Fruit fly (Drosophila melanogaster) S2 (cell line): Measurements from ENCODE around the gene NT1.

Experiments
- CG8478 ChIP-seq: fragments of >200 bp; optimal IDR thresholded peaks from 2 replicates; lab custom pipeline; 2018
- CTCF ChIP-seq, 2 experiments: fragments of >200 bp; optimal IDR thresholded peaks; 2 replicates each; lab custom pipeline; 2018

NT1 gene

DNA sequence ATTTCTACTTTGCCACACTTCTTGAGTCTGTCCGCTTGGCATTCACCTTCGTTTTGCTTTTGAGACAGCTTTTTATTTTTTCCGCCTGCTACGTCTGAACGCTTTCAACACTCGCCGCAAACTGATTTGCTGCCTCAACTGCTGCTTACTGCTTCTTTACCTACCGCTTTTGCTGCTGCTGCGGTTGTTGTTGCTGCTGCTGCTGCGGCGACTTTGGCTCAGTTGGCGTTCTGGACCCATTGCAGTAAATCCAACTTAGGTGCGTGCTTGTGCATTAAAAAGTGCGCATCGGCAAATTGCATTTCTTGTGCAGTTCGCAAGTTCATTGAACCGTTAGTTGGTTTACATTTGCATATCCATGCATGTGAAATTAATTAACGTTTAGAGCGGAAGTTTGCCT is at the start of gene NT1:
TSS of gene NT1 (minus strand) at position 127 of the 400 bp plus-strand sequence.
- TF ChIP-seq CG8478 (lab: Kevin White, UChicago) (no peak), CTCF (optimal IDR thresholded peaks at IDR 0.05; lab: Kevin White, UChicago) (no peak)

DNA sequence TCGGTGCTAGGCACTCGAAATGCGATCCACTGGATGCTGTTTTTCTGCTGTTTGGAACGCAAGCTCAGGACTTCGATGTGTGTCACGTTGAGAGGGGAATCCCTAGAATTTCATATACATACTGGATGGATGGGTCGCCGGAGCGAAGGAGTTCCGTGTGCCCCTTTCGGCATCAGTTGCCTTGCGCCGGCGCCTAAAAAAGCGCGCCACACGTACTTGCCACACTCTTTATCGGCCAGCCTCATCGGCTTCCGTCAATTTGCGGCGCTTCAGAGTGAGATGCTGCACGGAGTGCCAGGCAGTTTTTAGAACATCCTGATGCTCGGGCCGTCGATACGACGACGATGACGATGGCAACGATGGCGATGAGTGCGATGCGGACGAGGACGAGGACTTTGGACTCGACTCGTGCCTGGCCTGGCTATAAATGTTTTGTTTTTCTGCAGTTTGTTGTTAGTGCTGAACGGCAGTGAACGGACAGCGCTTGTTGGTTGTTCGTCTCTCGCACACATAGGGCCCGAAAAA is 48.7 kb upstream of the NT1 start:
- TF ChIP-seq CTCF (optimal IDR thresholded peaks at IDR 0.05; lab: Kevin White, UChicago) = no peak
- no peak for TF ChIP-seq CG8478 (lab: Kevin White, UChicago)

DNA sequence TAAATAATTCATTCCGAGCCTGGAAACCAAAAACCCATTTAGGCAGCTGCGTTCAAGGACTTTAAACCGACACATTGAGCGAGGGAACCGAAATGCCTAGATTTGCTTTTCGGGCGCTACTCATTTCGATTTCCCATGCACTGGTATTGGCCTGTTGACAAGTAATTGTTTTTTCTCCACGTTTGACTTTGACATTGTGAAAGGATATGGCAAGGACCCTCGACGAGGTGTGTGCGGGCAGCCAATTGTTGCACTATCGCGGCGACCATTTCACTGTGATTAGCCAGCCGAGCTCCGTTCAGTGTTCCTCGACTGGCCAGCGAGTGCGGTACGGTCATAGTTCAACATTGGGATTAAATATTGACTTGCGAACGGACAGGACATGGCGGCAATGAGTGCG is 47.6 kb upstream of the NT1 start, which contains the start of gene CG42540:
TSS of gene CG42540 (plus strand) at position 301 of the 400 bp plus-strand sequence.
- TF ChIP-seq CG8478 (lab: Kevin White, UChicago) (no peak), CTCF (optimal IDR thresholded peaks at IDR 0.05; lab: Kevin White, UChicago) (no peak)

DNA sequence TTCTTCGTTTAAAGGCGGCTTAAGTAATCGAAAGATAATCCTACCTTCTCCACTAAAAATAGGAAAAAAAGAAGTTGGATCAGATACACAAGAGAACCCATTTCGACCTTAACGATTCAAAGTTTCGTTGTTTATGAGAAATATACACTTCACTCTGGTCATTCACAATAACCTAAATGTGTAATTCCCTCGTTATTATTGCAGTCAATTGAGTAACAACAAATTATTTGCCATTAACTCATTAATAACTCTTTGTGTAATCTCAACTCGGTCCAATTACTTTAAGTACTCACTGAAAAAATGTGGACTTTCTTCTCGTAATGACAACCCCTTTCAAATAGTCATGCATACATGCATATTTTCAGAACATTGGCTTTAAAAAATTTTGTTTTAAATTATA is 46.9 kb upstream of the NT1 start, which contains the start of gene CG33777:
TSS of gene CG33777 (minus strand) at position 101 of the 400 bp plus-strand sequence.
- no peak for TF ChIP-seq CTCF (optimal IDR thresholded peaks at IDR 0.05; lab: Kevin White, UChicago)
- no peak for TF ChIP-seq CG8478 (lab: Kevin White, UChicago)

DNA sequence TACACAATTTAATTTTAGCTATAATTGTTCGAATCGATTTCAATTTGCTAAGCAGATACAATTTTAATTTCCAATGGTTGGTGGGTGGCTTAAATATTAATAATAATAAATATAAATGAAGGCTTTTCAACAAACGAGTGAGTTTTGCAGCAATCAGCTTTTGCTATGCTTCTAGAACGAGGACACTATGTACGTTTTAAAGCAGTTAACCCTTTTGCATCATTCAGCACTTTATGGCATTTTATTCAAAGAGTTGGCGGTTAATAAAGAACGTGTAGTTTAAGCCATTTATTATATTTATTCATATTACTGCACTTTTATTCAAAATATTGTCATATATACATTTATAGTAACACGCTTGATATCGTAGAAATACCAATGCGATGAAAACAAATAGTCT is 46.0 kb upstream of the NT1 start:
- TF ChIP-seq CTCF (optimal IDR thresholded peaks at IDR 0.05; lab: Kevin White, UChicago) = no peak
- no peak for TF ChIP-seq CG8478 (lab: Kevin White, UChicago)

DNA sequence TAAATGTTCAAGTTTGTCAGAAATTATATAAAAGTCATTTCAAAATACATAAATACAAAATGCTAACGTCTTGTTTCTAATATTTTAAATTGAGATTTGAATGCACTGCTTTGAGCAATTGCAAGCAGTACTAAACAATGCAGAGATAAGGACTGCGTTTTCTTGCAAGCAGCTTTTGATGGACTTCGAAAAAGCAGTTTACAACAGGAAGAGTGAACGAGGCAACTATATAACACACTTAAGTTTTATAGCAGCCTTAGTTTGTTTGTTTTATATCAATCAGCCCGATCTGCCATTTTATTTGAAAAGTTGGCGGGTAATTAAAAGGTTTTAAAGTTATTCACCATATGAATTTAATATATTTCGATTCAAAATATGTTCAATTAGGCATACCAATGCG is 45.2 kb upstream of the NT1 start:
- no peak for TF ChIP-seq CG8478 (lab: Kevin White, UChicago)
- peak; percentile 26 to 52 for TF ChIP-seq CTCF (optimal IDR thresholded peaks at IDR 0.05; lab: Kevin White, UChicago)

DNA sequence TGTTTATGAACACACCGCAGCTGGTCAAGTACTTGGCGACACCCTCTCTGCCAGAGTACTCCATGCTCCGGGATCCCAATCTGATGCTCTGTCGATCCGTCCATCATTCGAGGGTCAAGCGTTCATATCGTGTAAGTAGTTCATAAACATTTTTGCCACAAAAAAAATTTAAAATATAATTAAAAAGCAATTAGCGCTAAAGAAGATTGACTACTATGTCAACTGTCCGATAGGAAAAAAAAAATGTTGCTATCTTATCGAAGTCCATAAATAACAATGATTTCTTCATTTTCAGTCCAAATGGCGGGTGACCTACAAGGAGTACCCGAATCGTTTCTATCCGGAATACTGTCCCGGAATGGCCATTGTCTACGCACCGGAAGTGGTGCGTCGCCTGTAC is 43.6 kb upstream of the NT1 start:
- TF ChIP-seq CG8478 (lab: Kevin White, UChicago) (no peak), CTCF (optimal IDR thresholded peaks at IDR 0.05; lab: Kevin White, UChicago) (no peak)

DNA sequence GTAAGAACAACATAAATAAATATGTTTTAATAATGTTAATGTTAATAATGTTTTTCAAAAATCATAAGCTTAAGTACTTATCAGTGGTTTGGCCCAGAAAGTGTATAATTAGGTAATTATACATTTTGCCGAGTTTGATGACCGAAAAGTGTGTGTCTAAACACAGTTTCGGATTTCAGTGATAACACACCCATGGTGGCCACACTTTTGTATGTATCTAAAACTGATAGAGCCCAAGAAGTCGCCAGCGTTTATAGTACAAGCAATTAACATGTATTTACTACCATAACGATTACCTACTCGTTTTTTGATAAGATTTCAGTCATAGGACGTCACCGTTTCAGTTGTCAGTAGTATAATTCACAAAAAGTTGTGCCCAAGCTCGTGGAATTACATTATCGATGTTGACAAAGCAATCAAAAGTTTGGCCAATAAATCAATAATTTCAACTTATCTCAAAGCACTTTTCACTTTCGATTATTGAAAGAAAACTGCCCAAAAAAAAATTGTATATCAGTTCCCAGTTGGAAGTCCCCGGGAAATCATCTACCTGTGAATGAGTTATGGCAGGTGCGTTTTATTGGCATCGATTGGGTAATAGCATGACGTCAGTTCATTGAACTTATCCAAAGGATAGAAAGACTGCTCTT is 42.0 kb upstream of the NT1 start:
- TF ChIP-seq CG8478 (lab: Kevin White, UChicago) (no peak), CTCF (optimal IDR thresholded peaks at IDR 0.05; lab: Kevin White, UChicago) (no peak)

DNA sequence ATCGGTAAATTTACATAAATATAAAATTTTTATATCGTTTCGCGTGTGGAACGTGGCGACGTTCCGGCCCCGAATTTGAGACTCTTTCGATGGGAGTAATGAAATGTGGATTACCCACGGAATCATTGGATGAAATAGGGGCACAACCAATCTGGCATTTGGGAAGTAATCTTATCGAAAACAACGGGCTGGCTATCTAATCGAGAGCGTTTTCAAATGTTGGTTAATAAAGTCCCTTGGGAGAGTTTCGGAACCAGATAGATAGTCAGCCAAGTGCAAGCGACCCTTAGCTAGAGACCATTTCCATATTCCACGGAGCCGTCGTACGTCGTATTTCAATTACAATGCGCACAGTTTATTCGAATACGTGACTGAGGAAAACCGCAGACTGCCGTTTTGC is 41.1 kb upstream of the NT1 start:
- TF ChIP-seq CTCF (optimal IDR thresholded peaks at IDR 0.05; lab: Kevin White, UChicago) = no peak
- TF ChIP-seq CG8478 (lab: Kevin White, UChicago) = no peak

DNA sequence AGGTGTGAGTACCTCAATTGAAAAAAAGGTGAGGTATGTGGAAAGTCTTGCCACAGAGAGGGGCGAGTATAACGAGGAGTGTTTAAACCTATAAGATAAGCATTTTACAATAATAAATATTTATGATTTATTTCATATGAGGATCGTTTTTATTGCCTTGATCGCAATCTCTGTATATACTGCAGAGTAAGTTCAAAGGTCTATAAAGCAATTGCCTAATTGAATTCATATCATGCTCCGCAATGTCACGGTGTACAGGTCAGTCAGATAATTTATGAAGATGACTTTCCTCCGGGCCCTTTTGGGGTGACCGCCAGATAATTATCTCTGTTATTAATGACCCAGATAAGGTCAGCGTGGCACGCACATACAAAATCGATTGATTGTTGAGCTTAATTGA is 40.1 kb upstream of the NT1 start:
- no peak for TF ChIP-seq CTCF (optimal IDR thresholded peaks at IDR 0.05; lab: Kevin White, UChicago)
- TF ChIP-seq CG8478 (lab: Kevin White, UChicago) = no peak

DNA sequence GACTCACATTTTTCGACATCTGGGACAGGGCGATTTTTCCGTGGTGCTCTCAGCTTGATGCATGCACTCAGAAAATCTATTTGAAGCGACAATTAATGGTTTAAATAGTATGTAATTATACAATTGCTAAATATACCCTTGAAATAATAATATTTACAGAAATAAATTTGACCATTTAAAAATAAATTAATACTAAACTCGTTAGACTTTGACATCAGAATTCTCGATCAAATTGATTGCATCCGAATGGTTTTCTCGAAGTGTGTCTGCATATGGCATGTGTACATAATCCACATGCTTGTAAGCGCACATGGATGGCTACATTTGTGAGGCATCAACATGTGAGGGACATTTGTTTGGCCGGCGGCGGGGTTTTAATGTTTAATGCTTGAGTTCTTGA is 38.4 kb upstream of the NT1 start:
- TF ChIP-seq CTCF (optimal IDR thresholded peaks at IDR 0.05; lab: Kevin White, UChicago) (no peak), CG8478 (lab: Kevin White, UChicago) (no peak)

DNA sequence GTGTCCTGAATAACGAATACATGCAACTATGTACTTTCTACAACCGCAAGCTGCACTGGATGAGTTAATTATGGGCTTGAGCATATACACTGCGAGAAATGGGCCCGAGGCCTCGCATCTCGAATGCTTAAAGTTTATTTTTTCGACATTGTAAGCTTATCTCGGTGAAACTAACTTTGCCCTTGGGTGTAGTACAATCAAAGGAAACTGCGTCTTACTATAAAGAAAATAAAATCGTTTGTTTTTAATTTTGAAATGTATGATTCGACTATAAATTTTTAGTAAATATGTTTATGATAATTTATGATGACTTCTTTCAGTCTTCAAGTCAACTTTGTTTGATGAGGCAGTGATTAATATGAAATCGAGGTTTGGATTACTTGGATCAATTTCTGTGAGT is 37.5 kb upstream of the NT1 start:
- TF ChIP-seq CG8478 (lab: Kevin White, UChicago) (no peak), CTCF (optimal IDR thresholded peaks at IDR 0.05; lab: Kevin White, UChicago) (no peak)

DNA sequence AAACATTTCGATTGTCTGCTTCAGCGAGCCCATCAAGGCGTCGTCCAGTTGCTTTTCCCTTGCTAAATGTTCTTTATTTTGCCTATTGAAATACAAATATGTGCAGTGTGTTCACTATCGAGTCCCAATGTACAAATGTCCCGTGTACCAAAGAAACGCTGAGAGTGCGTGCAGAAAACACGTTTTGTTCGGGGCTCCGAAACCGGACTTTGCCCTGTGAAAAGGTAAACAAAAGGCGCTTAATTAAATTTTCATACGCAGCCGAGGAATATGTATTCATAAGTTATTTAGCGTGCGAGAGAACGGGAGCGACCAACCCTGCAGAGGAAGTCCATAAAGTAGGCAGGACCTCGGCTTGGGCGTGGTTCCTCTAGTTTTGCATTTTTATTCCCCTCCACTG is 36.9 kb upstream of the NT1 start:
- no peak for TF ChIP-seq CTCF (optimal IDR thresholded peaks at IDR 0.05; lab: Kevin White, UChicago)
- no peak for TF ChIP-seq CG8478 (lab: Kevin White, UChicago)

DNA sequence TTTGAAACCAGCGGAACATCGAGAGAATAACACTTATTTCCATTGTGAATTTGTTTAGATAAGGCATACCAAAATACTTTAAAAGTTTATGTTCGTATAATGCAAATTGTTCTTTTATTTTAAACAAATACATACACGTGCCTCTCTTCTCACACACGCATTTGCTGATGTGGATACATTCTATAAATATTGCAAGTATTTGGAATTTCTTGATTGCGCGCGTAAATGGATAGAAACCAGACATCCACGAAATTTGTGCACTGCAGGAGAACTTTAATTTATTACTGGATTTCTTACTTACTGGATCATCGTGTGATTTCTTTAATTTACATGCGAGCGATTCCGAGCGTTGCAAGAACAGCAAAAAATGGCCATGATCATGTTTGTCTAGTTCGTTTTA is 36.4 kb upstream of the NT1 start:
- TF ChIP-seq CTCF (optimal IDR thresholded peaks at IDR 0.05; lab: Kevin White, UChicago) (no peak), CG8478 (lab: Kevin White, UChicago) (no peak)

DNA sequence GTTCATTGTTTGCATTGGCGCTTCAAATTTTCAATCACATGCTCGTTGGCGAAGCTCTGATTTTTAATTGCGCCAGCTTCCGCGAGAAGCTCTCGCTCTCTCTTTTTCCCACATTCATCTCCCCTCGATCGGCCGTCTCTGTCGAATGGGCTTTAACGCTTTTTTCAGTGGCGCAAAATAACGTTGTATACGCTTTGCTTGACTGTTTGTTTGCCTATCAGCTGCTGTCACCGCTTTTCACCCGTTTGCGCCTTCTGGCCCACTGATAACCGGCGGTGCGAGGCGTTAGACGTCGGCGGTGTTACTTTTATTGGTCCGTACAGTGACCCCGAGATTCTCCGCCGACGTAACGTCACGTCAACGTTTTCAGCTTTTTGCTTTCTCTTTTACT is 35.6 kb upstream of the NT1 start:
- TF ChIP-seq CG8478 (lab: Kevin White, UChicago) (no peak), CTCF (optimal IDR thresholded peaks at IDR 0.05; lab: Kevin White, UChicago) (no peak)
